Worm (Caenorhabditis elegans): ENCODE data around the gene cyb-3.

cyb-3 gene

ce11 chrV:15395347-15395746 lies at the start of gene cyb-3:
Gene cyb-3, plus strand, starts transcription at chrV:15395696.
- TF ChIP-seq grh-1 (GFP tag; IDR thresholded peaks at IDR 0.05) (no peak), elt-2 (tag; optimal IDR thresholded peaks at IDR 0.05) (no peak), efl-1 (optimal IDR thresholded peaks at IDR 0.05) (no peak), efl-1 (GFP tag; optimal IDR thresholded peaks at IDR 0.05 in 1 of 2) (peak in 1 of 2 experiments; percentile 95), jun-1 (tag; optimal IDR thresholded peaks at IDR 0.05) (no peak), ceh-63 (GFP tag; optimal IDR thresholded peaks at IDR 0.05) (no peak), fkh-4 (tag; optimal IDR thresholded peaks at IDR 0.05; ENCODE audit: borderline replicate concordance) (no peak), lir-3 (tag; optimal IDR thresholded peaks at IDR 0.05; ENCODE audit: poor library complexity) (no peak), lin-15B (tag; optimal IDR thresholded peaks at IDR 0.05) (no peak), ztf-11 (tag; optimal IDR thresholded peaks at IDR 0.05) (no peak), ceh-90 (tag; optimal IDR thresholded peaks at IDR 0.05) (no peak), lin-35 (GFP tag; optimal IDR thresholded peaks at IDR 0.05) (peak in 1 of 2 experiments; percentile 7), fkh-10 (GFP tag; optimal IDR thresholded peaks at IDR 0.05) (no peak), mdl-1 (tag; optimal IDR thresholded peaks at IDR 0.05) (no peak), irx-1 (tag; optimal IDR thresholded peaks at IDR 0.05) (no peak), pag-3 (tag; optimal IDR thresholded peaks at IDR 0.05; ENCODE audit: borderline replicate concordance, insufficient read depth) (no peak), sptf-1 (tag; optimal IDR thresholded peaks at IDR 0.05) (no peak)

ce11 chrV:15347292-15347691 lies 48.2 kb upstream of the cyb-3 start, which contains the start of gene C29F3.3:
Gene C29F3.3, minus strand, starts transcription at chrV:15347392.
- no peak for TF ChIP-seq skn-1 (tag; optimal IDR thresholded peaks at IDR 0.05)
- TF ChIP-seq lin-15B (tag; optimal IDR thresholded peaks at IDR 0.05) = no peak
- TF ChIP-seq ceh-8 (GFP tag; optimal IDR thresholded peaks at IDR 0.05) = no peak
- TF ChIP-seq lin-35 (GFP tag; optimal IDR thresholded peaks at IDR 0.05) = no peak

- TF ChIP-seq aha-1 (tag; optimal IDR thresholded peaks at IDR 0.05) (no peak), nhr-28 (tag; optimal IDR thresholded peaks at IDR 0.05) (no peak), skn-1 (tag; optimal IDR thresholded peaks at IDR 0.05) (no peak), irx-1 (tag; optimal IDR thresholded peaks at IDR 0.05) (no peak), ztf-11 (tag; optimal IDR thresholded peaks at IDR 0.05) (no peak), dpl-1 (GFP tag; optimal IDR thresholded peaks at IDR 0.05) (no peak), zip-4 (GFP tag; optimal IDR thresholded peaks at IDR 0.05) (no peak), lin-14 (GFP tag; optimal IDR thresholded peaks at IDR 0.05) (no peak), xbp-1 (tag; optimal IDR thresholded peaks at IDR 0.05) (no peak), isw-1 (GFP tag; IDR thresholded peaks at IDR 0.05) (no peak), nhr-77 (tag; optimal IDR thresholded peaks at IDR 0.05) (no peak), efl-1 (optimal IDR thresholded peaks at IDR 0.05) (no peak), efl-1 (GFP tag; optimal IDR thresholded peaks at IDR 0.05 in 1 of 2) (no peak), nhr-85 (tag) (no peak), lin-15B (tag; optimal IDR thresholded peaks at IDR 0.05) (no peak), tlp-1 (tag; optimal IDR thresholded peaks at IDR 0.05) (no peak), Y116A8C.19 (tag; optimal IDR thresholded peaks at IDR 0.05; ENCODE audit: borderline replicate concordance) (no peak)
Measured at ce11 chrV:15349044-15349443, 46.5 kb upstream of the cyb-3 start, which contains the start of gene clec-230. Gene clec-230, minus strand, starts transcription at chrV:15349144.

- no peak for TF ChIP-seq snpc-4 (tag; optimal IDR thresholded peaks at IDR 0.05)
- TF ChIP-seq lin-13 (GFP tag; optimal IDR thresholded peaks at IDR 0.05) = no peak
- no peak for TF ChIP-seq skn-1 (tag; optimal IDR thresholded peaks at IDR 0.05)
- no peak for TF ChIP-seq unc-62 (GFP tag; optimal IDR thresholded peaks at IDR 0.05)
- TF ChIP-seq alr-1 (tag; optimal IDR thresholded peaks at IDR 0.05; ENCODE audit: borderline replicate concordance) = no peak
- no peak for TF ChIP-seq fos-1 (tag; optimal IDR thresholded peaks at IDR 0.05)
- TF ChIP-seq pag-3 (tag; optimal IDR thresholded peaks at IDR 0.05; ENCODE audit: borderline replicate concordance, insufficient read depth) = no peak
- no peak for TF ChIP-seq mab-9 (GFP tag; IDR thresholded peaks at IDR 0.05)
- TF ChIP-seq lsy-2 (tag; optimal IDR thresholded peaks at IDR 0.05) = no peak
- TF ChIP-seq nhr-19 (GFP tag; conservative IDR thresholded peaks at IDR 0.05) = no peak
- TF ChIP-seq fkh-4 (tag; optimal IDR thresholded peaks at IDR 0.05; ENCODE audit: borderline replicate concordance) = no peak
- no peak for TF ChIP-seq ceh-63 (GFP tag; optimal IDR thresholded peaks at IDR 0.05)
- no peak for TF ChIP-seq unc-86 (tag; optimal IDR thresholded peaks at IDR 0.05)
- no peak for TF ChIP-seq ceh-82 (tag; optimal IDR thresholded peaks at IDR 0.05)
Measured at ce11 chrV:15350615-15351014, 44.9 kb upstream of the cyb-3 start, which contains the start of gene clec-231. Gene clec-231, minus strand, starts transcription at chrV:15350715.
